Fruit fly (Drosophila melanogaster): Measurements from ENCODE around the gene CG14710.

The CG14710 gene

DNA sequence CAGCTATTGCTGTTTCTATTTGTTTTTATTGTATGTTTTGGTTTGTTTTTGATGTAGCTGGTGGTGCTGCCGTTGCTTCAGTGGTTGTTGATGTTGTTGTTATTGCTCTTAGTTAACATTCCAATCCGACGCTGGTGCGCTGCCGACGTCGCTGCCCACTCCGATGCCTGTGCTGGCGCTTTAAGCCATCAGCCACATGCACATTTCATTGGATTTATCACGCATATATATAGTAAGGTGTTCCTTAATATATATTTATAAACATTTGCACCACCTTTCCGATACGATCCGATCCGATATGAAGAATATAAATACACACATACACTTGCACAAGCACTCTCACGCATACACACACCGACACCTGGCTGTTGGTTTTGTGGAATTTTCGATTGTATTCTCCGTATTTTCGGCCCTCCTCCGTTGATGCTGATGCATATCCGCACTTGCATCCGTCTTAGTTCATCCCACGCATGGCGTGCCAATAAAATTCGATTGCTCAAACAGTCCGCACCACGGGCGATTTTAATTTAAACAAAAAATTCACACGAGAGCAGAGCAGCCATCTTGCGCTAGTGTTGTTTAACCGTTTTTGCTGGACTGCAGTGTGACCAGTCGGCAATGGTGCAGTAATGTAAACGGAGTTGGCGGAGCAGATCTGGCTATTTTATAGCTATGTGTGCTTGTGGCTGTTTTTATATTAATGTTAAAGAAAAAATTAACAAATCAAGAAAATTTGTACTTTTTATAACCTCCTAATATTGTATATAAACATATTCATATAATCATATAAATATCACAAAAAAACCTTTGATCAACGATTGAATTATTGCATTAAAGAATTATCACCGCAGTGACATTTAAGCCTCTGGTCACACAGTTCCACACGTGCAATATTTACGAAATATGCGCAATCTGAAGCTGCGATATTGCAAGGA, 30.5 kb downstream of the CG14710 start, which contains the start of the genes Csk and Elp1 (continued):
- TF ChIP-seq CG3281 (GFP tag; optimal IDR thresholded peaks at IDR 0.05) (peak; percentile 20), CG2678 (tag; optimal IDR thresholded peaks at IDR 0.05) (peak; percentile 64), eve (GFP tag; optimal IDR thresholded peaks at IDR 0.05) (peak in 1 of 2 experiments; percentile 50), CG2199 (GFP tag; IDR thresholded peaks at IDR 0.05) (no peak), onecut (GFP tag; IDR thresholded peaks at IDR 0.05) (no peak; the same call in 1 of the 2 replicates), fu2 (GFP tag; optimal IDR thresholded peaks at IDR 0.05) (peak; percentile 19), CG12744 (GFP tag; optimal IDR thresholded peaks at IDR 0.05) (no peak), CG13624 (GFP tag; optimal IDR thresholded peaks at IDR 0.05) (peak; percentile 8), CG13296 (GFP tag; optimal IDR thresholded peaks at IDR 0.05) (peak; percentile 47), Atf3 (GFP tag; optimal IDR thresholded peaks at IDR 0.05) (no peak), Antp (GFP tag; optimal IDR thresholded peaks at IDR 0.05) (peak; percentile 4), CG17385 (GFP tag; optimal IDR thresholded peaks at IDR 0.05) (peak; percentile 45), PHDP (tag; optimal IDR thresholded peaks at IDR 0.05) (peak; percentile 52), CG17568 (GFP tag; optimal IDR thresholded peaks at IDR 0.05) (no peak), fd64A (GFP tag; optimal IDR thresholded peaks at IDR 0.05) (peak; percentile 10), caup (GFP tag; optimal IDR thresholded peaks at IDR 0.05; ENCODE audit: severe bottlenecking) (peak; percentile 17), B-H1 (GFP tag; IDR thresholded peaks at IDR 0.05) (no peak), Atf6 (GFP tag; IDR thresholded peaks at IDR 0.05) (0 out of 2 replicates have a peak, but pooled peaks have one; percentile 17), ci (GFP tag; IDR thresholded peaks at IDR 0.05) (0 out of 3 replicates have a peak, but pooled peaks have one; percentile 32), CG16813 (GFP tag; IDR thresholded peaks at IDR 0.05; ENCODE audit: partially characterized antibody) (no peak), CG14050 (GFP tag; IDR thresholded peaks at IDR 0.05) (no peak), Hmr (GFP tag; optimal IDR thresholded peaks at IDR 0.05) (peak; percentile 77), Opbp (GFP tag; IDR thresholded peaks at IDR 0.05; ENCODE audit: partially characterized antibody) (0 out of 3 replicates have a peak, but pooled peaks have one; percentile 12), CG17612 (GFP tag; IDR thresholded peaks at IDR 0.05) (no peak), Meics (GFP tag; optimal IDR thresholded peaks at IDR 0.05) (peak; percentile 54), CG12236 (GFP tag; optimal IDR thresholded peaks at IDR 0.05) (no peak), CG7271 (tag; optimal IDR thresholded peaks at IDR 0.05) (no peak), bsh (GFP tag; optimal IDR thresholded peaks at IDR 0.05) (peak in 1 of 2 experiments; percentile 40), NK7.1 (GFP tag; optimal IDR thresholded peaks at IDR 0.05) (no peak), BtbVII (GFP tag; optimal IDR thresholded peaks at IDR 0.05) (no peak), nerfin-1 (tag; optimal IDR thresholded peaks at IDR 0.05) (peak; percentile 68), CG10267 (tag; optimal IDR thresholded peaks at IDR 0.05) (peak; percentile 98), HLH3B (GFP tag; IDR thresholded peaks at IDR 0.05) (peak; percentile 52), CG7839 (tag; optimal IDR thresholded peaks at IDR 0.05) (peak; percentile 64), CG2120 (GFP tag; optimal IDR thresholded peaks at IDR 0.05) (peak; percentile 64), CG31224 (GFP tag; IDR thresholded peaks at IDR 0.05) (no peak), pho (GFP tag; optimal IDR thresholded peaks at IDR 0.05) (peak; percentile 3), CG2202 (tag; optimal IDR thresholded peaks at IDR 0.05) (no peak), ac (GFP tag; optimal IDR thresholded peaks at IDR 0.05) (no peak), Taf1 (GFP tag; IDR thresholded peaks at IDR 0.05) (no peak), gsb (GFP tag; IDR thresholded peaks at IDR 0.05) (no peak), gro (GFP tag; optimal IDR thresholded peaks at IDR 0.05) (peak; percentile 48), chif (GFP tag; optimal IDR thresholded peaks at IDR 0.05) (no peak), CG6175 (GFP tag; IDR thresholded peaks at IDR 0.05) (no peak), pan (optimal IDR thresholded peaks at IDR 0.05) (no peak), pan (GFP tag; optimal IDR thresholded peaks at IDR 0.05 in 1 of 2, IDR thresholded peaks at IDR 0.05 in 1 of 2) (no peak), Mes4 (GFP tag; optimal IDR thresholded peaks at IDR 0.05) (no peak), Elba2 (GFP tag; optimal IDR thresholded peaks at IDR 0.05) (peak; percentile 42), hb (GFP tag; IDR thresholded peaks at IDR 0.05; ENCODE audit: partially characterized antibody) (no peak)
